Worm (Caenorhabditis elegans): ENCODE data around the gene tbx-9.

The tbx-9 gene

DNA sequence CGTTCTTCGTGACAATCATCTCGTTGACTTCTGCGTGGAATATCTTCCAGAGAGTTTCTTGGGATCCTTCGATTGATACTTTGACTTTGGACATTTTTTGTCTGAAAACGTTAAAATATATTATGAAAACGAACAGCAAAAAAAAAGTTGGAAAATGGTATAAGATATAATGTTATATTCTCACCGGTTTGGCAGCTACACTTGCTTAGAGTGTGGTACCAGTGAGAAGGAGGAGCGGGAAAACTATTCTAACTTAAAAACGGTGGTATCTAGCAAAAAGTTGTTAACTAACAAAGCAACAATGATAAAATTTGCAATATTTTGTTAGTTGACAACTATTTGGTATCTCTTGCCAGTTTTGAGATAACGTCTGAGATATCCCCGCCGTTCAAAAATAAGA, at the start of gene tbx-9:
Gene tbx-9, minus strand, starts transcription at position 101 of the 400 bp plus-strand sequence.
- TF ChIP-seq mec-3 (tag; optimal IDR thresholded peaks at IDR 0.05; ENCODE audit: borderline replicate concordance): no peak
- TF ChIP-seq tbx-2 (tag; optimal IDR thresholded peaks at IDR 0.05): no peak
- TF ChIP-seq K09A11.1 (tag; optimal IDR thresholded peaks at IDR 0.05; ENCODE audit: insufficient read depth): no peak
- no peak for TF ChIP-seq hlh-8 (tag; optimal IDR thresholded peaks at IDR 0.05)
- no peak for TF ChIP-seq ceh-31 (tag; optimal IDR thresholded peaks at IDR 0.05)
- TF ChIP-seq ceh-24 (tag; optimal IDR thresholded peaks at IDR 0.05): no peak
- TF ChIP-seq hlh-15 (tag; optimal IDR thresholded peaks at IDR 0.05): no peak
- no peak for TF ChIP-seq ceh-22 (tag; optimal IDR thresholded peaks at IDR 0.05)
- TF ChIP-seq elt-2 (tag; optimal IDR thresholded peaks at IDR 0.05): no peak
- no peak for TF ChIP-seq npax-4 (tag; optimal IDR thresholded peaks at IDR 0.05)
- TF ChIP-seq ceh-9 (tag; optimal IDR thresholded peaks at IDR 0.05): no peak
- TF ChIP-seq ceh-45 (GFP tag; IDR thresholded peaks at IDR 0.05): no peak
- no peak for TF ChIP-seq nhr-232 (tag; optimal IDR thresholded peaks at IDR 0.05)
- no peak for TF ChIP-seq dmd-4 (tag; optimal IDR thresholded peaks at IDR 0.05; ENCODE audit: borderline replicate concordance)
- no peak for TF ChIP-seq gmeb-2 (tag; optimal IDR thresholded peaks at IDR 0.05)
- no peak for TF ChIP-seq sox-2 (GFP tag; IDR thresholded peaks at IDR 0.05)
- TF ChIP-seq pqm-1 (tag; optimal IDR thresholded peaks at IDR 0.05): no peak

DNA sequence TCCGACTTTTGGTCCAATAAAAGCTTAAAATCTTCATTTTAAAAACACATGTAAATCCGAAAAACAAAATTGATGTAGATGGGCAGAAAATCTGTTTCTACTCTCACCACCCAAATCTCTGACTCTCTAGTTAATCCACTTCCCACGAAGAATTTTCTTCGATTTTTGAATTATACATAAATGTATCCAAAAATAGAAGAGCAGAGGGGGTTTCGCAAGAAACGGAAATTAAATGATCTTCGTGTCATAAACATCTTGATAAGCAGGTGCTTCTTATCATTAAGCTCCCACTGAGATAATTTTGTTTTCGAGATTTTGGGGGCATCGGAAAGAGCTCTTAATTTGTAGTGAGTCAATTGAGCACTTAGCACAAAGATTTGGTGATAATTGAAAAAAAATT, 48.0 kb upstream of the tbx-9 start:
- TF ChIP-seq unc-3 (GFP tag; conservative IDR thresholded peaks at IDR 0.05) (no peak), unc-3 (tag; optimal IDR thresholded peaks at IDR 0.05) (no peak), ceh-18 (tag; optimal IDR thresholded peaks at IDR 0.05) (no peak), ceh-14 (tag; optimal IDR thresholded peaks at IDR 0.05) (no peak), eyg-1 (tag; optimal IDR thresholded peaks at IDR 0.05) (no peak), dve-1 (tag; optimal IDR thresholded peaks at IDR 0.05) (no peak)

DNA sequence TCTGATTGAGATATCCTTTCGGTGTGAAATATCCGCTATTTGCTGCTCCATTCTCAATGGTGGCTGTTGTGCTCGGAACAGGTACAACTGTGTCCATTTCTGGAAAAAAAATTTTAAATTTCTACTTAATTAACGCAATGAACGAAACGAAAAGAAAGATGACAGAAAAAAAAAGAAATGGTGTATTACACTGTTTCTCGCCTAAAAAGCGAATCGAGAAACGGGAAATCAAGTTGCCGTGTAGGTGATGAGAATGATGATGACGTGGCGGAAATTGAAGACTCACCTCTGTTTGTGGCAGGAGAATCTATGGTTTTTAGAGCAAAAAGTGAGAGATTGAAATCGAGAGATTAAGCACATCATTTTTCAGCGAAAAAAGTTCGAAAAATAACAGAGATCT, 44.8 kb upstream of the tbx-9 start, which contains the start of gene C38H2.3:
Gene C38H2.3, minus strand, starts transcription at position 101 of the 400 bp plus-strand sequence.
- TF ChIP-seq unc-55 (GFP tag; optimal IDR thresholded peaks at IDR 0.05) (no peak), ceh-34 (tag; optimal IDR thresholded peaks at IDR 0.05) (no peak), che-1 (tag; optimal IDR thresholded peaks at IDR 0.05) (no peak), K09A11.1 (tag; optimal IDR thresholded peaks at IDR 0.05; ENCODE audit: insufficient read depth) (no peak), pat-9 (tag; optimal IDR thresholded peaks at IDR 0.05) (no peak), nhr-232 (tag; optimal IDR thresholded peaks at IDR 0.05) (no peak), T23F11.4 (GFP tag; optimal IDR thresholded peaks at IDR 0.05) (no peak), pha-4 (tag; optimal IDR thresholded peaks at IDR 0.05) (no peak), unc-42 (tag; optimal IDR thresholded peaks at IDR 0.05) (no peak)

DNA sequence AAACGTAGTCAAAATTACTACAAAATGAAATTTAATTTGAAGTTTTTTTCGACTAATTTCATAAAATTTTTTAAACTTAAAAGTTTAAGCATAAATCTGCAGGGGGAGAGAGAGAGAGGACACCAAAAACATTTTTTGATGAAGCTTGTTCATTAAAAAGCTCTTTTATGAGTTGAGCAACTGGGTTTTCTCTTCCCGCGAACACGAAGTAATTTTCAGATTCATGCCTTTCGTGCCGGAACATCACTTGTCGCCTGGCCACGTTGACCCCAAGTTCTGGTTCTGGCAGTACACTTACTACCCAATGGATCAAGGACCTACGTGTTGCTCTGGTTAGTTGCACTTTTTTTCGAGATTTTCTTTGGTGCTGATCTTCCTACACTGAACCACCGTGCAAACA, 42.1 kb upstream of the tbx-9 start:
- TF ChIP-seq dve-1 (tag; optimal IDR thresholded peaks at IDR 0.05): no peak
- no peak for TF ChIP-seq ttx-3 (tag; optimal IDR thresholded peaks at IDR 0.05)
- no peak for TF ChIP-seq unc-3 (GFP tag; conservative IDR thresholded peaks at IDR 0.05)
- no peak for TF ChIP-seq unc-3 (tag; optimal IDR thresholded peaks at IDR 0.05)
- TF ChIP-seq ceh-14 (tag; optimal IDR thresholded peaks at IDR 0.05): no peak
- no peak for TF ChIP-seq K09A11.1 (tag; optimal IDR thresholded peaks at IDR 0.05; ENCODE audit: insufficient read depth)
- TF ChIP-seq ceh-22 (tag; optimal IDR thresholded peaks at IDR 0.05): no peak
- no peak for TF ChIP-seq unc-42 (tag; optimal IDR thresholded peaks at IDR 0.05)
- TF ChIP-seq ceh-24 (tag; optimal IDR thresholded peaks at IDR 0.05): no peak
- no peak for TF ChIP-seq sdc-2 (tag; optimal IDR thresholded peaks at IDR 0.05)
- TF ChIP-seq pat-9 (tag; optimal IDR thresholded peaks at IDR 0.05): no peak
- TF ChIP-seq hlh-6 (tag; optimal IDR thresholded peaks at IDR 0.05): no peak
- no peak for TF ChIP-seq hlh-15 (tag; optimal IDR thresholded peaks at IDR 0.05)
- no peak for TF ChIP-seq ceh-31 (tag; optimal IDR thresholded peaks at IDR 0.05)
- TF ChIP-seq hlh-30 (tag; optimal IDR thresholded peaks at IDR 0.05; ENCODE audit: insufficient read depth): no peak
- TF ChIP-seq elt-4 (tag; optimal IDR thresholded peaks at IDR 0.05): no peak
- TF ChIP-seq unc-55 (GFP tag; optimal IDR thresholded peaks at IDR 0.05): no peak
- TF ChIP-seq ceh-48 (tag; optimal IDR thresholded peaks at IDR 0.05): no peak
- TF ChIP-seq ceh-9 (tag; optimal IDR thresholded peaks at IDR 0.05): no peak
- TF ChIP-seq syd-9 (tag; optimal IDR thresholded peaks at IDR 0.05): no peak
